Worm (Caenorhabditis elegans) whole organism, midembryonic: ENCODE measurements around the gene ptr-25.

ENCODE experiments used
- T22C8.4 ChIP-seq: fragments of 200-800 bp; sonication (Bioruptor generic); IDR thresholded peaks from 2 replicates; pipeline ENCODE4 v1.3.6; 2022; ENCODE audit warnings: missing genetic modification characterization, missing compliant biosample characterization
- cog-1 ChIP-seq: sonication (generic microtip); optimal IDR thresholded peaks from 2 replicates; lab custom pipeline; 2016; ENCODE audit warnings: missing genetic modification characterization, missing compliant biosample characterization
- flt-1 ChIP-seq: fragments of 200-800 bp; sonication (Bioruptor generic); IDR thresholded peaks from 2 replicates; pipeline ENCODE4 v1.3.6; 2022; ENCODE audit warnings: missing genetic modification characterization, missing compliant biosample characterization
- klf-2 ChIP-seq: fragments of 200-800 bp; sonication (Bioruptor generic); conservative IDR thresholded peaks from 2 replicates; pipeline ENCODE4 v1.3.6; 2022; ENCODE audit warnings: missing genetic modification reagents, missing genetic modification characterization, missing compliant biosample characterization
- med-1 ChIP-seq: sonication (generic microtip); optimal IDR thresholded peaks from 2 replicates; lab custom pipeline; 2017; ENCODE audit warnings: missing genetic modification characterization, mild to moderate bottlenecking, missing compliant biosample characterization, antibody characterized with exemption, missing genetic modification reagents; ENCODE audit not compliant: insufficient read depth
- ref-1 ChIP-seq: fragments of 200-800 bp; sonication (Bioruptor generic); conservative IDR thresholded peaks from 2 replicates; pipeline ENCODE4 v1.3.6; 2022; ENCODE audit warnings: missing genetic modification reagents, missing genetic modification characterization, missing compliant biosample characterization
- tab-1 ChIP-seq: fragments of 200-800 bp; sonication (Bioruptor generic); IDR thresholded peaks from 2 replicates; pipeline ENCODE4 v1.3.6; 2022; ENCODE audit warnings: missing genetic modification characterization, missing compliant biosample characterization
- ztf-23 ChIP-seq: fragments of 200-800 bp; sonication (Bioruptor generic); IDR thresholded peaks from 2 replicates; pipeline ENCODE4 v1.3.6; 2022; ENCODE audit warnings: missing genetic modification reagents, missing genetic modification characterization, missing compliant biosample characterization

ce11 chrIII:10524823-10525222 is 36.9 kb downstream of the ptr-25 start:
- no peak for TF ChIP-seq ztf-23 (GFP tag; lab: Robert Waterston, UW)
- no peak for TF ChIP-seq cog-1 (tag; lab: Kevin White, UChicago)
- TF ChIP-seq T22C8.4: no peak
- TF ChIP-seq ref-1: no peak
- TF ChIP-seq flt-1 (GFP tag; lab: Robert Waterston, UW): no peak
- TF ChIP-seq med-1 (GFP tag; lab: Kevin White, UChicago): no peak
- no peak for TF ChIP-seq tab-1
- TF ChIP-seq klf-2: no peak
